Worm (Caenorhabditis elegans) whole organism, L2 larva: ENCODE results near the gene flh-1.

ENCODE experiments used
- C34F6.9 ChIP-seq: fragments of 150-350 bp; optimal IDR thresholded peaks from 2 replicates; lab custom pipeline; 2014; ENCODE audit warnings: missing biosample characterization, missing genetic modification characterization
- F13H6.1 ChIP-seq: sonication (generic microtip); optimal IDR thresholded peaks from 2 replicates; lab custom pipeline; 2016; ENCODE audit warnings: missing genetic modification characterization, missing compliant biosample characterization
- R02D3.7 ChIP-seq: fragments of 150-350 bp; optimal IDR thresholded peaks from 2 replicates; lab custom pipeline; 2014; ENCODE audit warnings: missing biosample characterization, missing genetic modification characterization
- Y55F3AM.14 ChIP-seq: fragments of 200-800 bp; sonication (Bioruptor generic); optimal IDR thresholded peaks from 2 replicates; lab custom pipeline; 2018; ENCODE audit warnings: mild to moderate bottlenecking, missing genetic modification characterization, missing compliant biosample characterization
- ZK546.5 ChIP-seq: sonication (generic microtip); optimal IDR thresholded peaks from 2 replicates; lab custom pipeline; 2017; ENCODE audit warnings: missing biosample characterization, missing genetic modification characterization
- alr-1 ChIP-seq: fragments of 150-350 bp; optimal IDR thresholded peaks from 2 replicates; lab custom pipeline; 2014; ENCODE audit warnings: missing biosample characterization, missing genetic modification characterization
- aly-2 ChIP-seq: fragments of 150-350 bp; optimal IDR thresholded peaks from 2 replicates; lab custom pipeline; 2014; ENCODE audit warnings: missing biosample characterization, missing genetic modification characterization
- ceh-16 ChIP-seq: fragments of 150-350 bp; optimal IDR thresholded peaks from 2 replicates; lab custom pipeline; 2014; ENCODE audit warnings: missing biosample characterization, missing genetic modification characterization
- crh-2 ChIP-seq: sonication (generic microtip); optimal IDR thresholded peaks from 2 replicates; lab custom pipeline; 2017; ENCODE audit warnings: missing biosample characterization, missing genetic modification characterization
- dmd-4 ChIP-seq: sonication (generic microtip); optimal IDR thresholded peaks from 2 replicates; lab custom pipeline; 2017; ENCODE audit warnings: missing biosample characterization, missing genetic modification characterization
- fos-1 ChIP-seq: fragments of 150-350 bp; optimal IDR thresholded peaks from 2 replicates; lab custom pipeline; 2014; ENCODE audit warnings: missing biosample characterization, missing genetic modification characterization
- gmeb-1 ChIP-seq: fragments of 150-350 bp; optimal IDR thresholded peaks from 2 replicates; lab custom pipeline; 2014; ENCODE audit warnings: missing biosample characterization, missing genetic modification characterization
- lin-39 ChIP-seq: fragments of 150-350 bp; optimal IDR thresholded peaks from 2 replicates; lab custom pipeline; 2014; ENCODE audit warnings: missing biosample characterization, missing genetic modification reagents, missing genetic modification characterization
- mbf-1 ChIP-seq: sonication (generic microtip); optimal IDR thresholded peaks from 2 replicates; lab custom pipeline; 2017; ENCODE audit warnings: missing biosample characterization, missing genetic modification characterization
- nhr-10 ChIP-seq: sonication (generic microtip); optimal IDR thresholded peaks from 2 replicates; lab custom pipeline; 2017; ENCODE audit warnings: missing biosample characterization, missing genetic modification characterization
- nhr-11 ChIP-seq: fragments of 150-350 bp; optimal IDR thresholded peaks from 2 replicates; lab custom pipeline; 2014; ENCODE audit warnings: missing biosample characterization, missing genetic modification characterization
- nhr-12 ChIP-seq: fragments of 150-350 bp; optimal IDR thresholded peaks from 2 replicates; lab custom pipeline; 2014; ENCODE audit warnings: missing biosample characterization, missing genetic modification characterization
- nhr-129 ChIP-seq: fragments of 150-350 bp; optimal IDR thresholded peaks from 2 replicates; lab custom pipeline; 2014; ENCODE audit warnings: missing biosample characterization, missing genetic modification characterization
- nhr-21 ChIP-seq: fragments of 150-350 bp; optimal IDR thresholded peaks from 2 replicates; lab custom pipeline; 2014; ENCODE audit warnings: missing biosample characterization, missing genetic modification characterization
- nhr-237 ChIP-seq: fragments of 150-350 bp; optimal IDR thresholded peaks from 2 replicates; lab custom pipeline; 2014; ENCODE audit warnings: missing biosample characterization, missing genetic modification characterization
- nhr-25 ChIP-seq: fragments of 150-350 bp; sonication (generic microtip); optimal IDR thresholded peaks from 3 replicates; lab custom pipeline; 2014; ENCODE audit warnings: missing biosample characterization, missing genetic modification characterization
- nhr-6 ChIP-seq: fragments of 150-350 bp; optimal IDR thresholded peaks from 2 replicates; lab custom pipeline; 2014; ENCODE audit warnings: missing biosample characterization, missing genetic modification characterization
- peb-1 ChIP-seq: fragments of 150-350 bp; optimal IDR thresholded peaks from 2 replicates; lab custom pipeline; 2014; ENCODE audit warnings: missing biosample characterization, missing genetic modification characterization
- skn-1 ChIP-seq: sonication (generic microtip); optimal IDR thresholded peaks from 2 replicates; lab custom pipeline; 2017; ENCODE audit warnings: missing biosample characterization, missing genetic modification characterization
- sma-3 ChIP-seq: sonication (generic microtip); optimal IDR thresholded peaks from 2 replicates; lab custom pipeline; 2016; ENCODE audit warnings: missing genetic modification reagents, missing genetic modification characterization, missing compliant biosample characterization
- sma-9 ChIP-seq, 2 experiments: fragments of 150-350 bp in 1 of 2; sonication (generic microtip) in 1 of 2; optimal IDR thresholded peaks; 2 replicates each; lab custom pipeline; 2014 to 2016; ENCODE audit warnings: missing genetic modification characterization in 2 of 2, mild to moderate bottlenecking in 1 of 2, missing biosample characterization in 1 of 2, missing compliant biosample characterization in 1 of 2, missing genetic modification reagents in 1 of 2, moderate library complexity in 1 of 2
- snpc-4 ChIP-seq: fragments of 150-350 bp; optimal IDR thresholded peaks from 2 replicates; lab custom pipeline; 2014; ENCODE audit warnings: missing biosample characterization, missing genetic modification characterization
- unc-39 ChIP-seq: fragments of 150-350 bp; optimal IDR thresholded peaks from 2 replicates; lab custom pipeline; 2014; ENCODE audit warnings: missing biosample characterization, missing genetic modification characterization
- unc-55 ChIP-seq: fragments of 150-350 bp; sonication (generic microtip); optimal IDR thresholded peaks from 3 replicates; lab custom pipeline; 2014; ENCODE audit warnings: missing biosample characterization, missing genetic modification reagents, missing genetic modification characterization
- unc-62 ChIP-seq: fragments of 150-350 bp; optimal IDR thresholded peaks from 2 replicates; lab custom pipeline; 2014; ENCODE audit warnings: missing biosample characterization, missing genetic modification reagents, missing genetic modification characterization
- zag-1 ChIP-seq: fragments of 150-350 bp; optimal IDR thresholded peaks from 2 replicates; lab custom pipeline; 2014; ENCODE audit warnings: missing biosample characterization, missing genetic modification characterization
- ztf-1 ChIP-seq: fragments of 200-800 bp; sonication (Bioruptor generic); conservative IDR thresholded peaks from 2 replicates; pipeline ENCODE4 v1.3.6; 2022; ENCODE audit warnings: missing genetic modification characterization, missing compliant biosample characterization
- ztf-11 ChIP-seq: sonication (generic microtip); optimal IDR thresholded peaks from 2 replicates; lab custom pipeline; 2017; ENCODE audit warnings: missing biosample characterization, missing genetic modification characterization

Gene flh-1

DNA sequence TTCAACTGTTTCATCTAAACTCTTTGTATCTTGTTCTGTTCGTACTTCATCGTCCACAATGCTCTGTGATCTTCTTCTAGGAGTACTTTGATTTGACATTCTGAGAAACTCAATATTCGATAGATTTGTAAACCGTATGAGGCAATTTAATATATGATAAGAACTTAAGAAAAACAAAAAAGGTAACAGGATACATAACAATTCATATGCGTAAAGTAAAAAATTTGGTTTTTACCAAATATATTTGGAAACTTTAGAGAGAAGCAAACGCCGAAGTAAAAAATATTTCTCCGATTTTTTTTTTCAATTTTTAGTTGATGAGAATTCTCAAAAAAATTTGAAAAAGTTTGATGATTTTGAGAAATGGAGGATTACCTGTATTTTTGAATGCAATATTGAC is 2.4 kb upstream of the flh-1 start, which contains the start of gene Y11D7A.19:
TSS of gene Y11D7A.19 (minus strand) at position 101 of the 400 bp plus-strand sequence.
- TF ChIP-seq sma-3, result no peak
- no peak for TF ChIP-seq ztf-11 (tag; lab: Kevin White, UChicago)
- no peak for TF ChIP-seq unc-39
- TF ChIP-seq snpc-4 (tag; lab: Kevin White, UChicago), result no peak
- no peak for TF ChIP-seq nhr-12 (tag; lab: Kevin White, UChicago)
- no peak for TF ChIP-seq ceh-16 (tag; lab: Kevin White, UChicago)
- no peak for TF ChIP-seq nhr-10
- TF ChIP-seq alr-1 (tag; lab: Kevin White, UChicago), result no peak
- no peak for TF ChIP-seq lin-39 (tag; lab: Kevin White, UChicago)
- no peak for TF ChIP-seq nhr-25 (tag; lab: Kevin White, UChicago)
- no peak for TF ChIP-seq crh-2 (tag; lab: Kevin White, UChicago)
- no peak for TF ChIP-seq fos-1 (tag; lab: Kevin White, UChicago)
- TF ChIP-seq F13H6.1 (tag; lab: Kevin White, UChicago), result no peak
- TF ChIP-seq zag-1 (tag; lab: Kevin White, UChicago), result no peak
- TF ChIP-seq, all 48 proteins: peak for 0

DNA sequence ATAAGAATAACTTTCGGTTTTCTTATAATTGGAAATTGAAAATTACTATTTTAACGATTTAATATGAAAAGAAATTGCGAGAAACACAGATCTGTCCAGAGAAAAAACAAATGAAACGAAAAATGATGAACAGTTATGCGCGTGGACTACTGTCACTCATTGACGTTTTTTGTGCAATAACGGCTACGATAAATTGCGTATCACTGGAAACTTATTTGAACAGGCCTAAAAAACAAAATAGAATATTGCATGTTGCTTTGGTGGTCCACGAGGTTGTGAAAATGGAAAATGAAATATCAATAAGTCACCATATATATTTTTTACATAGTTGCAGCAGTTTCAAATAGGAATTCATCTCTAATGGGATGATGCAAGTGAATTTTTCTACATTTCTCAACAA is 443 bp upstream of the flh-1 start:
- TF ChIP-seq R02D3.7 (tag; lab: Kevin White, UChicago) (no peak), nhr-12 (tag; lab: Kevin White, UChicago) (no peak)

DNA sequence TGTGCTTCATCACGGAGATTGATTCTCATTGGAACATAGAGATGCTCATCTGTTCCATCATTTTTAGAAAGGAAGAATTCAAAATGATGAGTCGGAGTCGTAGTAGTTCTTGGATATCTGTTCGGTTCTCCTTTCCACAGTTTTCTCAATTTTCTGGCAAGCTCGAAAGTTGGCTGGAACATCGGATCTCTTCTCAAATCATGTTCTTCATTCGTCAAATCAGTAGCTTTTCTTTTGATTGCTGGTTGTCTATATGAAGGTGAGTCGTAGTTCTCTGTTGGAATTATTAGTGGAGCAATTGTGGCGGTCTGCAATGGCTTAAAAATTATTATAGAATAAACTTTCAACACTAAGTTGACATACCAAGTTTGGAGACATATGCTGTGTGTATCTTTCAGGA is 1.8 kb downstream of the flh-1 start:
- TF ChIP-seq zag-1 (tag; lab: Kevin White, UChicago), result no peak

DNA sequence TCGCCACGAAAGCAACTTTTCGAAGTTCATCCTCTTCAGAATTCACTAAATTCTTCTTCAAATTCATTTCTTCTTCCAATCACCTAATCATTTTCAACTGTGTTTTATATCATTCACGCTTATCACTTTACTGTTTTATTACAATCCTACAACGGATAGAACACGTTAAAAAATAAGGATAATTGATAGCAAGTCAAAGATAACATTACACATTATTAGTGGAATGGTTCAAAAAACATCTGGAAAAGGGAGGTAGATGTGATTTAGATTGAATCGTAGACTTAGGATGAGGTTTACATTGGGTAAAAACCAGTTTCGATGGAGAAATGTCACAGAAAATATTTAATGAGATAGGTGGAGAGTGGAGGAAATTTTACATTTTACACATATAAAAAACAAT is 2.4 kb downstream of the flh-1 start, which contains the start of gene col-120:
TSS of gene col-120 (minus strand) at position 101 of the 400 bp plus-strand sequence.
- TF ChIP-seq aly-2, result no peak
- TF ChIP-seq fos-1 (tag; lab: Kevin White, UChicago), result no peak
- no peak for TF ChIP-seq zag-1 (tag; lab: Kevin White, UChicago)
- TF ChIP-seq ZK546.5 (tag; lab: Kevin White, UChicago), result no peak
- TF ChIP-seq peb-1 (tag; lab: Kevin White, UChicago), result no peak
- no peak for TF ChIP-seq nhr-10
- TF ChIP-seq mbf-1, result no peak

DNA sequence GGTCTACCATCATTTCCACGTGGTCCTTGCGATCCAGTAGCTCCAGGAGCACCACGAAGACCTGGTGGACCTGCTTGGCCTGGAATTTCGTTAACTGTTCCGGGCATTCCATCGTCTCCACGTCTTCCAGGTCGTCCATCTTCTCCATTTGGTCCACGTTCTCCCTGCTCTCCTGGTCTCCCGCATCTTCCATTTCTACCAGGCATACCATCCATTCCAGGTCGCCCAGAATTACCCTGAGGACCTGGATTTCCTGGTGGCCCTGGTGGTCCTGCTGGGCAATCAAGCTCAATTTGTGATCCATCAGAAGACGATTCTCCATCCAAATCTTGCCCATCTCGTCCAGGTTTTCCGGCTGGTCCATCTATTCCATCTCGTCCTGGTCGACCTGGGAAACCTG is 3.2 kb downstream of the flh-1 start:
- TF ChIP-seq nhr-237 (tag; lab: Kevin White, UChicago) (no peak), crh-2 (tag; lab: Kevin White, UChicago) (no peak), nhr-12 (tag; lab: Kevin White, UChicago) (no peak), Y55F3AM.14 (GFP tag; lab: Kevin White, UChicago) (no peak), nhr-21 (tag; lab: Kevin White, UChicago) (no peak), nhr-11 (tag; lab: Kevin White, UChicago) (no peak), ztf-1 (GFP tag; lab: Robert Waterston, UW) (no peak), snpc-4 (tag; lab: Kevin White, UChicago) (no peak), nhr-10 (no peak), R02D3.7 (tag; lab: Kevin White, UChicago) (no peak), nhr-6 (tag; lab: Kevin White, UChicago) (no peak)

DNA sequence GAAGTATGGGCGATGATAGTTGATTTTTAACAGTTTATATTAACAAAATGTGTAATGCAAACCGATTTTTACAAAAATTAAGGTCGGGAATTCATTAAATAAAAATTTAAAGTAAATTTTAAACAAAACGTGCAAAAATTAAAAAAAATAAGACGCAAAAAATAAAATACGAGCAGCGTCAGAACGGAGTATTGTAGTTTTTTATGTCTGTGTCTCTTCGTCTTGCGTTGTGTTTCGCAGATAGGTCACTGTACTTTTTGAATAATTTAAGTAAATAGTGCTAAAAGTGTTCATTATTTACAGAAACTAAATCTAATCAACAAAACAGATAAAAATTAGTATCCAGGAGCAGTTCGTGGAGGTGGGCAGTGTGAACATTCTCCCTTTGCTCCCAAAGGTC is 3.7 kb downstream of the flh-1 start:
- no peak for TF ChIP-seq skn-1 (tag; lab: Kevin White, UChicago)
- TF ChIP-seq gmeb-1 (tag; lab: Kevin White, UChicago), result peak; percentile 44
- no peak for TF ChIP-seq mbf-1
- peak; percentile 15 for TF ChIP-seq sma-9 (GFP tag; optimal IDR thresholded peaks at IDR 0.05; lab: Kevin White, UChicago)
- no peak for TF ChIP-seq sma-9 (tag; optimal IDR thresholded peaks at IDR 0.05; lab: Kevin White, UChicago)
- TF ChIP-seq unc-62 (GFP tag; lab: Kevin White, UChicago), result no peak
- TF ChIP-seq nhr-129, result peak; percentile 2
- no peak for TF ChIP-seq dmd-4
- peak; percentile 66 for TF ChIP-seq C34F6.9 (tag; lab: Kevin White, UChicago)
- no peak for TF ChIP-seq crh-2 (tag; lab: Kevin White, UChicago)
- peak; percentile 60 for TF ChIP-seq unc-55 (GFP tag; lab: Kevin White, UChicago)
- no peak for TF ChIP-seq unc-39
- TF ChIP-seq ztf-11 (tag; lab: Kevin White, UChicago), result no peak
- TF ChIP-seq snpc-4 (tag; lab: Kevin White, UChicago), result no peak
- no peak for TF ChIP-seq nhr-237 (tag; lab: Kevin White, UChicago)
